Worm (Caenorhabditis elegans): ENCODE results near the gene srd-27.

DNA sequence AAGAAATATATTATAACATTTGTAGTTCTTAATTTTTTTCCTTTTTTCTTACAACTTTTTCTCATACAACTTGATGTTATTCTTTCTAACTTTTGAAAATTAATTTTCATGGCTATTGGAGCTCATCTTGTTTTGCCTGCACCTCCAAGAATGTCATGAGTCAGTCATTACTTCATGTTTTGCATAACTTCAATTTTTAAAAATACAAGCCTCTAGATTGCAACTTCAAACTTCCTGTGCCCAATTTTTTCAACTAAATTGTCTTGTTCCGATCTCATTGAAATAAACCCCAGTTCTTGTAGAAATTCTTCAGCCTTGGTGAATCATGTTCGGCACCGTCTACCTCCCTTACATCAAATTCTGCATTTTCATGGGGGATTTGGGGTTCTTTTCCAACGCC, 44.7 kb upstream of the srd-27 start, which contains the start of gene str-9:
- TF ChIP-seq hnd-1 (tag; optimal IDR thresholded peaks at IDR 0.05) (no peak), ama-1 (optimal IDR thresholded peaks at IDR 0.05) (no peak), ceh-13 (GFP tag; optimal IDR thresholded peaks at IDR 0.05) (no peak), aly-1 (tag; optimal IDR thresholded peaks at IDR 0.05) (no peak), hmg-4 (GFP tag; optimal IDR thresholded peaks at IDR 0.05) (no peak), tbx-37 (GFP tag; conservative IDR thresholded peaks at IDR 0.05) (no peak), ceh-36 (tag; optimal IDR thresholded peaks at IDR 0.05) (no peak)
